Fruit fly (Drosophila melanogaster): Measurements from ENCODE around the gene CG11396.

DNA sequence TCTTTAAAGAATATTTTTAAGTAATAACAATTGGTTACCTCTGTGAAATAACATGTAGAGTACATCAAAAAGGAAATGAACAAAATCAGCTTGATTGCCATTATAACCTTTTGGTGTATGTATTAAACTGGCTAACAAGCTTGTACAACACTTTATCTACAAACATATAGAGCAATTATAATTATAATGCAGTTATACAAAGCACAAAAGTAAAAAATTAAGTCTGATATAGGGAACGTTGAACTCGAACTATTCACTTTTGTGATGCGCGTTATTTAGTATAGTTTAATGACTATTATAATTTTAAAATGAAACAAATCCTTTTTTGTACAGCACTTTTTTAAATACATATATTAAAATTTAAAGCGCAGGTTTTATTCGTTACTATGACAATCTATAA is 32.4 kb downstream of the CG11396 start, which contains the start of gene CG33912:
- TF ChIP-seq toe (GFP tag; optimal IDR thresholded peaks at IDR 0.05) (no peak), kay (GFP tag; ENCODE audit: borderline replicate concordance) (no peak), Hr96 (GFP tag; optimal IDR thresholded peaks at IDR 0.05) (no peak), CG7101 (tag; optimal IDR thresholded peaks at IDR 0.05) (no peak), Mnt (GFP tag; optimal IDR thresholded peaks at IDR 0.05) (no peak)

All from whole organism, adult.